Fruit fly (Drosophila melanogaster) whole organism, embryonic: ENCODE measurements around the gene Polr3F.
A peak's percentile ranks its signal among the peaks of the same experiment; 100 is the strongest.

Experiments used
- CG10959 ChIP-seq: fragments of 200-800 bp; sonication (Bioruptor generic); IDR thresholded peaks from 2 replicates; pipeline ENCODE4 v1.3.6; 2022; ENCODE audit warnings: missing biosample characterization, missing genetic modification characterization
- CG14441 ChIP-seq: fragments of 200-800 bp; sonication (Bioruptor generic); IDR thresholded peaks from 2 replicates; pipeline ENCODE4 v1.3.6; 2022; ENCODE audit warnings: missing biosample characterization, missing genetic modification characterization
- CG17361 ChIP-seq: fragments of 200-800 bp; sonication (Bioruptor generic); IDR thresholded peaks from 3 replicates; pipeline ENCODE4 v1.3.6; 2022; ENCODE audit warnings: missing biosample characterization, missing genetic modification characterization
- CG18262 ChIP-seq: fragments of 200-800 bp; optimal IDR thresholded peaks from 3 replicates; lab custom pipeline; 2019; ENCODE audit warnings: missing biosample characterization, mild to moderate bottlenecking, missing genetic modification characterization, moderate library complexity
- CG4854 ChIP-seq: fragments of 200-800 bp; sonication (Bioruptor generic); optimal IDR thresholded peaks from 2 replicates; lab custom pipeline; 2016; ENCODE audit warnings: missing biosample characterization, missing genetic modification characterization, inconsistent platforms
- CG5245 ChIP-seq: fragments of 200-800 bp; sonication (Bioruptor generic); optimal IDR thresholded peaks from 3 replicates; lab custom pipeline; 2016; ENCODE audit warnings: missing biosample characterization, missing genetic modification characterization
- CG6272 ChIP-seq: fragments of 200-800 bp; sonication (Bioruptor generic); IDR thresholded peaks from 2 replicates; pipeline ENCODE4 v1.3.6; 2022; ENCODE audit warnings: missing biosample characterization, missing genetic modification characterization
- CG6689 ChIP-seq: fragments of 200-800 bp; sonication (Bioruptor generic); IDR thresholded peaks from 2 replicates; pipeline ENCODE4 v1.3.6; 2022; ENCODE audit warnings: missing biosample characterization, missing genetic modification characterization
- CG8388 ChIP-seq: fragments of 200-800 bp; sonication (Bioruptor generic); optimal IDR thresholded peaks from 2 replicates; lab custom pipeline; 2019; ENCODE audit warnings: missing biosample characterization, mild to moderate bottlenecking, missing genetic modification characterization, moderate library complexity
- Chrac-16 ChIP-seq: fragments of 200-800 bp; sonication (Bioruptor generic); optimal IDR thresholded peaks from 3 replicates; lab custom pipeline; 2016; ENCODE audit warnings: missing biosample characterization, missing genetic modification characterization
- CoRest ChIP-seq: fragments of 200-800 bp; sonication (Bioruptor generic); optimal IDR thresholded peaks from 3 replicates; lab custom pipeline; 2018; ENCODE audit warnings: missing biosample characterization, mild to moderate bottlenecking, missing genetic modification characterization, moderate library complexity
- Fer3 ChIP-seq: fragments of 200-800 bp; sonication (Bioruptor generic); optimal IDR thresholded peaks from 2 replicates; lab custom pipeline; 2018; ENCODE audit warnings: missing biosample characterization, mild to moderate bottlenecking, missing genetic modification characterization, moderate library complexity
- Gsc ChIP-seq: fragments of 200-800 bp; sonication (Bioruptor generic); IDR thresholded peaks from 2 replicates; pipeline ENCODE4 v1.3.6; 2022; ENCODE audit warnings: missing biosample characterization, missing genetic modification characterization
- Gug ChIP-seq: fragments of 200-800 bp; sonication (Bioruptor generic); IDR thresholded peaks from 4 replicates; pipeline ENCODE4 v1.3.6; 2022; ENCODE audit warnings: missing biosample characterization, missing genetic modification characterization
- H15 ChIP-seq: fragments of 200-800 bp; sonication (Bioruptor generic); IDR thresholded peaks from 3 replicates; pipeline ENCODE4 v1.3.6; 2022; ENCODE audit warnings: missing biosample characterization, missing genetic modification characterization
- H2.0 ChIP-seq: fragments of 200-800 bp; sonication (Bioruptor generic); IDR thresholded peaks from 2 replicates; pipeline ENCODE4 v1.3.6; 2022; ENCODE audit warnings: missing biosample characterization, missing genetic modification characterization
- HLH3B ChIP-seq: fragments of 200-800 bp; sonication (Bioruptor generic); IDR thresholded peaks from 2 replicates; pipeline ENCODE4 v1.3.6; 2022; ENCODE audit warnings: missing biosample characterization, missing genetic modification characterization
- Pdp1 ChIP-seq, 2 experiments: fragments of 200-800 bp; sonication (Bioruptor generic); optimal IDR thresholded peaks; 3 replicates each; lab custom pipeline; 2016; ENCODE audit warnings: missing biosample characterization in 2 of 2, missing genetic modification characterization in 2 of 2, mild to moderate bottlenecking in 1 of 2, moderate library complexity in 1 of 2
- Ptx1 ChIP-seq: fragments of 200-800 bp; sonication (Bioruptor generic); IDR thresholded peaks from 2 replicates; pipeline ENCODE4 v1.3.6; 2022; ENCODE audit warnings: missing biosample characterization, missing genetic modification characterization
- Sox100B ChIP-seq: fragments of 200-800 bp; sonication (Bioruptor generic); optimal IDR thresholded peaks from 3 replicates; lab custom pipeline; 2018; ENCODE audit warnings: missing biosample characterization, mild to moderate bottlenecking, missing genetic modification characterization
- Usf ChIP-seq: fragments of 200-800 bp; sonication (Bioruptor generic); optimal IDR thresholded peaks from 2 replicates; lab custom pipeline; 2017; ENCODE audit warnings: missing genotype, missing biosample characterization, missing genetic modification characterization
- ci ChIP-seq: fragments of 200-800 bp; sonication (Bioruptor generic); IDR thresholded peaks from 3 replicates; pipeline ENCODE4 v1.3.6; 2022; ENCODE audit warnings: missing biosample characterization, missing genetic modification characterization
- crp ChIP-seq, 2 experiments: fragments of 200-800 bp; sonication (Bioruptor generic); optimal IDR thresholded peaks; 2 replicates in 1 of 2; 3 replicates in 1 of 2; lab custom pipeline; 2017; ENCODE audit warnings: missing biosample characterization in 2 of 2, missing genetic modification characterization in 2 of 2, mild to moderate bottlenecking in 1 of 2, moderate library complexity in 1 of 2
- dmrt99B ChIP-seq: fragments of 200-800 bp; sonication (Bioruptor generic); optimal IDR thresholded peaks from 2 replicates; lab custom pipeline; 2018; ENCODE audit warnings: missing biosample characterization, mild to moderate bottlenecking, missing genetic modification characterization, moderate library complexity
- fd96Cb ChIP-seq: fragments of 200-800 bp; sonication (Bioruptor generic); optimal IDR thresholded peaks from 2 replicates; lab custom pipeline; 2018; ENCODE audit warnings: missing biosample characterization, mild to moderate bottlenecking, missing genetic modification characterization, moderate library complexity
- lmd ChIP-seq: fragments of 200-800 bp; sonication (Bioruptor generic); IDR thresholded peaks from 2 replicates; pipeline ENCODE4 v1.3.6; 2022; ENCODE audit warnings: missing biosample characterization, missing genetic modification characterization
- nau ChIP-seq: fragments of 200-800 bp; sonication (Bioruptor generic); optimal IDR thresholded peaks from 3 replicates; lab custom pipeline; 2017; ENCODE audit warnings: missing biosample characterization, mild to moderate bottlenecking, missing genetic modification characterization, missing genetic modification reagents
- nmo ChIP-seq: fragments of 200-800 bp; sonication (Bioruptor generic); optimal IDR thresholded peaks from 2 replicates; lab custom pipeline; 2018; ENCODE audit warnings: missing biosample characterization, mild to moderate bottlenecking, missing genetic modification characterization, moderate library complexity
- oc ChIP-seq: fragments of 200-800 bp; sonication (Bioruptor generic); optimal IDR thresholded peaks from 2 replicates; lab custom pipeline; 2018; ENCODE audit warnings: missing biosample characterization, mild to moderate bottlenecking, missing genetic modification characterization, moderate library complexity
- pan ChIP-seq, 4 experiments: fragments of >200 bp in 3 of 4; fragments of 200-800 bp in 1 of 4; sonication (Bioruptor generic) in 1 of 4; optimal IDR thresholded peaks in 3 of 4; IDR thresholded peaks in 1 of 4; 2 replicates each; pipeline versions ENCODE4 v1.3.6 to Lab custom; 2017 to 2022; ENCODE audit warnings: missing biosample characterization in 2 of 4, missing genetic modification characterization in 2 of 4, mixed read lengths in 1 of 4
- prd ChIP-seq, 3 experiments: fragments of >200 bp in 2 of 3; fragments of 200-800 bp in 1 of 3; sonication (Bioruptor generic) in 1 of 3; optimal IDR thresholded peaks in 2 of 3; IDR thresholded peaks in 1 of 3; 2 replicates in 2 of 3; 3 replicates in 1 of 3; pipeline versions ENCODE4 v1.3.6 to Lab custom; 2017 to 2022; ENCODE audit warnings: missing biosample characterization in 1 of 3, missing genetic modification characterization in 1 of 3
- row ChIP-seq: fragments of 200-800 bp; sonication (Bioruptor generic); IDR thresholded peaks from 3 replicates; pipeline ENCODE4 v1.3.6; 2022; ENCODE audit warnings: missing biosample characterization, missing genetic modification characterization
- sisA ChIP-seq: fragments of 200-800 bp; sonication (Bioruptor generic); IDR thresholded peaks from 2 replicates; pipeline ENCODE4 v1.3.6; 2022; ENCODE audit warnings: missing biosample characterization, missing genetic modification characterization
- stc ChIP-seq: fragments of 200-800 bp; sonication (Bioruptor generic); IDR thresholded peaks from 2 replicates; pipeline ENCODE4 v1.3.6; 2022; ENCODE audit warnings: missing biosample characterization, missing genetic modification characterization
- tap ChIP-seq: fragments of 200-800 bp; optimal IDR thresholded peaks from 3 replicates; lab custom pipeline; 2019; ENCODE audit warnings: missing biosample characterization, mild to moderate bottlenecking, missing genetic modification characterization, moderate library complexity
- ttk ChIP-seq: fragments of 200-800 bp; sonication (Bioruptor generic); IDR thresholded peaks from 2 replicates; pipeline ENCODE4 v2.1.2; 2022; ENCODE audit warnings: missing biosample characterization, missing genetic modification characterization
- unpg ChIP-seq: fragments of 200-800 bp; sonication (Bioruptor generic); optimal IDR thresholded peaks from 3 replicates; lab custom pipeline; 2018; ENCODE audit warnings: missing biosample characterization, mild to moderate bottlenecking, missing genetic modification characterization, moderate library complexity
- vvl ChIP-seq: fragments of 200-800 bp; sonication (Bioruptor generic); IDR thresholded peaks from 2 replicates; pipeline ENCODE4 v1.3.6; 2022; ENCODE audit warnings: missing biosample characterization, missing genetic modification characterization
- zfh2 ChIP-seq: fragments of 200-800 bp; sonication (Bioruptor generic); optimal IDR thresholded peaks from 2 replicates; lab custom pipeline; 2016; ENCODE audit warnings: missing biosample characterization, missing genetic modification characterization

Polr3F gene

DNA sequence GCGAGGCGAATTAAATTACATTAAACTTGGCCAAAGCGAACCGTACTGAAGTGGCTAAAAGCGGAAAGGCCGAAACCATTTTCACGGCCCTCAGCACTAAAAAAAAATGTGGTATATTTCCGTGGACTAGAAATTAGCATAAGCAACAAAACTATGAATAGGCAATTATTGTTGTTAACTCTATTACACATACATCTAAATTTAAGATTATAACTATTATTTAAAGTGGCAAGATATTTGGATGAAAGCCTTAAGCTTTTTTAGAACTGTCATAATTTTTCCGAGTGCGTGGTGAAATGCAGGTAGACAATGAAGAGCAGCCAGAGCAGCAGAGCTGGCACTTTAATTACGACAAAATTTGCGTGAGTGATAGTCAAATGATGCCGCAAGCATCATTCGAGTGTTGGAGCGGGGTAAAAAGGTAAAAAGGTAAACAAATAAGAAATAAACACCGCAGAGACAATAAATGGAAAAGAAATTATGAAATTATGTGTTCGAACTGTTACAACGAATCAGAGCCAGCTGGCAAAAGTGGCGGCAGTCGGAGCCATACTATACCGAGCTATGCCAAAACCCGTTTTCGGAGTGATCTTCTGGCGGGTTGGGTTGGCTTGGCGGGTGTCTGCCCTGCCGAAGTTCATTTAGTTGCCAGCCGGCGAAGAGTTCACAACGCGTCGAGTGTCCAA, 38.4 kb downstream of the Polr3F start, which contains the start of gene CG7080 (continued):
- TF ChIP-seq nau (GFP tag; lab: Kevin White, UChicago) = peak; percentile 1
- TF ChIP-seq Ptx1 (GFP tag; lab: Robert Waterston, UW) = 0 out of 2 replicates have a peak, but pooled peaks have one; percentile 32
- peak; percentile 34 for TF ChIP-seq Sox100B (GFP tag; lab: Kevin White, UChicago)
- TF ChIP-seq ttk (GFP tag; lab: Robert Waterston, UW) = peak; percentile 21; the same call in 1 of the 2 replicates
- no peak for TF ChIP-seq tap
- no peak for TF ChIP-seq CG5245 (GFP tag; lab: Kevin White, UChicago)
- TF ChIP-seq CG18262 (tag; lab: Kevin White, UChicago) = peak; percentile 31
- peak; percentile 4 for TF ChIP-seq oc (tag; lab: Kevin White, UChicago)
- no peak for TF ChIP-seq zfh2 (GFP tag; lab: Kevin White, UChicago)
- no peak for TF ChIP-seq vvl (GFP tag; lab: Robert Waterston, UW)
- TF ChIP-seq Gug = no peak
- peak; percentile 7 for TF ChIP-seq nmo (GFP tag; lab: Kevin White, UChicago)
- TF ChIP-seq sisA = 0 out of 2 replicates have a peak, but pooled peaks have one; percentile 25
- TF ChIP-seq CG14441 = peak; percentile 29; the same call in 1 of the 2 replicates
- no peak for TF ChIP-seq Usf (GFP tag; lab: Kevin White, UChicago)
- TF ChIP-seq Pdp1 (GFP tag; optimal IDR thresholded peaks at IDR 0.05; lab: Kevin White, UChicago) = no peak
- no peak for TF ChIP-seq CG4854 (GFP tag; lab: Kevin White, UChicago)
- peak; percentile 42; the same call in 1 of the 3 replicates for TF ChIP-seq row (GFP tag; lab: Robert Waterston, UW)
- TF ChIP-seq ci (GFP tag; lab: Robert Waterston, UW) = peak; percentile 45; the same call in 1 of the 3 replicates
- TF ChIP-seq pan (optimal IDR thresholded peaks at IDR 0.05; lab: Kevin White, UChicago) = no peak
- TF ChIP-seq pan (GFP tag; optimal IDR thresholded peaks at IDR 0.05 in 1 of 2, IDR thresholded peaks at IDR 0.05 in 1 of 2) = peak in 1 of 2 experiments; percentile 15
- TF ChIP-seq Fer3 (tag; lab: Kevin White, UChicago) = no peak
- peak; percentile 31; the same call in 1 of the 2 replicates for TF ChIP-seq lmd
- peak; percentile 22 for TF ChIP-seq CoRest (tag; lab: Kevin White, UChicago)
- peak; percentile 62 for TF ChIP-seq stc (GFP tag; lab: Robert Waterston, UW)
- TF ChIP-seq unpg (GFP tag; lab: Kevin White, UChicago) = peak; percentile 41
- peak; percentile 50 for TF ChIP-seq fd96Cb (tag; lab: Kevin White, UChicago)
- no peak for TF ChIP-seq prd (optimal IDR thresholded peaks at IDR 0.05; lab: Kevin White, UChicago)
- peak; percentile 25; the same call in 1 of the 3 replicates for TF ChIP-seq prd (GFP tag; IDR thresholded peaks at IDR 0.05; lab: Robert Waterston, UW)
- TF ChIP-seq Gsc (GFP tag; lab: Robert Waterston, UW) = no peak
- no peak for TF ChIP-seq crp (GFP tag; optimal IDR thresholded peaks at IDR 0.05; lab: Kevin White, UChicago)
- 0 out of 3 replicates have a peak, but pooled peaks have one; percentile 32 for TF ChIP-seq CG17361 (GFP tag; lab: Robert Waterston, UW)
- no peak for TF ChIP-seq CG10959 (GFP tag; lab: Robert Waterston, UW)
- no peak for TF ChIP-seq Chrac-16 (GFP tag; lab: Kevin White, UChicago)
- TF ChIP-seq CG6272 = 0 out of 2 replicates have a peak, but pooled peaks have one; percentile 29
- TF ChIP-seq CG6689 = 0 out of 2 replicates have a peak, but pooled peaks have one; percentile 25
- 0 out of 3 replicates have a peak, but pooled peaks have one; percentile 14 for TF ChIP-seq H15 (GFP tag; lab: Robert Waterston, UW)
- TF ChIP-seq dmrt99B = peak; percentile 77
- peak; percentile 1 for TF ChIP-seq CG8388 (GFP tag; lab: Kevin White, UChicago)
- TF ChIP-seq HLH3B (GFP tag; lab: Robert Waterston, UW) = peak; percentile 27; the same call in 1 of the 2 replicates
- TF ChIP-seq H2.0 = 0 out of 2 replicates have a peak, but pooled peaks have one; percentile 10
- TF ChIP-seq, all 482 proteins: peak for 47
